Worm (Caenorhabditis elegans) whole organism, L2 larva: ENCODE results near the gene cyp-35B1.

ENCODE experiments used
- C34F6.9 ChIP-seq: fragments of 150-350 bp; optimal IDR thresholded peaks from 2 replicates; lab custom pipeline; 2014; ENCODE audit warnings: missing biosample characterization, missing genetic modification characterization
- F13H6.1 ChIP-seq: sonication (generic microtip); optimal IDR thresholded peaks from 2 replicates; lab custom pipeline; 2016; ENCODE audit warnings: missing genetic modification characterization, missing compliant biosample characterization
- Y55F3AM.14 ChIP-seq: fragments of 200-800 bp; sonication (Bioruptor generic); optimal IDR thresholded peaks from 2 replicates; lab custom pipeline; 2018; ENCODE audit warnings: mild to moderate bottlenecking, missing genetic modification characterization, missing compliant biosample characterization
- aly-2 ChIP-seq: fragments of 150-350 bp; optimal IDR thresholded peaks from 2 replicates; lab custom pipeline; 2014; ENCODE audit warnings: missing biosample characterization, missing genetic modification characterization
- ama-1 ChIP-seq: fragments of 150-350 bp; optimal IDR thresholded peaks from 2 replicates; lab custom pipeline; 2018; ENCODE audit warnings: inconsistent platforms
- blmp-1 ChIP-seq: sonication (generic microtip); optimal IDR thresholded peaks from 2 replicates; lab custom pipeline; 2017; ENCODE audit warnings: missing genetic modification characterization, mild to moderate bottlenecking, missing compliant biosample characterization, antibody characterized with exemption, moderate library complexity; ENCODE audit not compliant: insufficient read depth
- ceh-16 ChIP-seq: fragments of 150-350 bp; optimal IDR thresholded peaks from 2 replicates; lab custom pipeline; 2014; ENCODE audit warnings: missing biosample characterization, missing genetic modification characterization
- ceh-82 ChIP-seq: fragments of 150-350 bp; optimal IDR thresholded peaks from 2 replicates; lab custom pipeline; 2014; ENCODE audit warnings: missing biosample characterization, missing genetic modification characterization
- crh-2 ChIP-seq: sonication (generic microtip); optimal IDR thresholded peaks from 2 replicates; lab custom pipeline; 2017; ENCODE audit warnings: missing biosample characterization, missing genetic modification characterization
- elt-1 ChIP-seq: fragments of 150-350 bp; optimal IDR thresholded peaks from 2 replicates; lab custom pipeline; 2014; ENCODE audit warnings: missing biosample characterization, missing genetic modification characterization
- elt-3 ChIP-seq: sonication (generic microtip); optimal IDR thresholded peaks from 2 replicates; lab custom pipeline; 2017; ENCODE audit warnings: missing biosample characterization, missing genetic modification characterization
- fos-1 ChIP-seq: fragments of 150-350 bp; optimal IDR thresholded peaks from 2 replicates; lab custom pipeline; 2014; ENCODE audit warnings: missing biosample characterization, missing genetic modification characterization
- lin-11 ChIP-seq: fragments of 150-350 bp; sonication (generic microtip); optimal IDR thresholded peaks from 2 replicates; lab custom pipeline; 2014; ENCODE audit warnings: missing biosample characterization, missing genetic modification characterization, inconsistent platforms, mixed read lengths
- lin-39 ChIP-seq: fragments of 150-350 bp; optimal IDR thresholded peaks from 2 replicates; lab custom pipeline; 2014; ENCODE audit warnings: missing biosample characterization, missing genetic modification reagents, missing genetic modification characterization
- lsy-2 ChIP-seq, 2 experiments: fragments of 150-350 bp in 1 of 2; sonication (generic microtip) in 1 of 2; optimal IDR thresholded peaks; 2 replicates each; lab custom pipeline; 2014 to 2017; ENCODE audit warnings: missing biosample characterization in 2 of 2, missing genetic modification characterization in 2 of 2
- mab-5 ChIP-seq: fragments of 150-350 bp; optimal IDR thresholded peaks from 2 replicates; lab custom pipeline; 2014; ENCODE audit warnings: missing biosample characterization, missing genetic modification characterization
- mbf-1 ChIP-seq: sonication (generic microtip); optimal IDR thresholded peaks from 2 replicates; lab custom pipeline; 2017; ENCODE audit warnings: missing biosample characterization, missing genetic modification characterization
- nhr-10 ChIP-seq: sonication (generic microtip); optimal IDR thresholded peaks from 2 replicates; lab custom pipeline; 2017; ENCODE audit warnings: missing biosample characterization, missing genetic modification characterization
- nhr-12 ChIP-seq: fragments of 150-350 bp; optimal IDR thresholded peaks from 2 replicates; lab custom pipeline; 2014; ENCODE audit warnings: missing biosample characterization, missing genetic modification characterization
- nhr-129 ChIP-seq: fragments of 150-350 bp; optimal IDR thresholded peaks from 2 replicates; lab custom pipeline; 2014; ENCODE audit warnings: missing biosample characterization, missing genetic modification characterization
- nhr-21 ChIP-seq: fragments of 150-350 bp; optimal IDR thresholded peaks from 2 replicates; lab custom pipeline; 2014; ENCODE audit warnings: missing biosample characterization, missing genetic modification characterization
- nhr-23 ChIP-seq: fragments of 150-350 bp; optimal IDR thresholded peaks from 2 replicates; lab custom pipeline; 2014; ENCODE audit warnings: missing biosample characterization, missing genetic modification reagents, missing genetic modification characterization
- nhr-237 ChIP-seq: fragments of 150-350 bp; optimal IDR thresholded peaks from 2 replicates; lab custom pipeline; 2014; ENCODE audit warnings: missing biosample characterization, missing genetic modification characterization
- nhr-25 ChIP-seq: fragments of 150-350 bp; sonication (generic microtip); optimal IDR thresholded peaks from 3 replicates; lab custom pipeline; 2014; ENCODE audit warnings: missing biosample characterization, missing genetic modification characterization
- nhr-6 ChIP-seq: fragments of 150-350 bp; optimal IDR thresholded peaks from 2 replicates; lab custom pipeline; 2014; ENCODE audit warnings: missing biosample characterization, missing genetic modification characterization
- nhr-77 ChIP-seq: fragments of 150-350 bp; optimal IDR thresholded peaks from 2 replicates; lab custom pipeline; 2014; ENCODE audit warnings: missing biosample characterization, missing genetic modification characterization
- peb-1 ChIP-seq: fragments of 150-350 bp; optimal IDR thresholded peaks from 2 replicates; lab custom pipeline; 2014; ENCODE audit warnings: missing biosample characterization, missing genetic modification characterization
- sem-4 ChIP-seq: fragments of 150-350 bp; optimal IDR thresholded peaks from 2 replicates; lab custom pipeline; 2014; ENCODE audit warnings: missing biosample characterization, missing genetic modification reagents, missing genetic modification characterization
- skn-1 ChIP-seq: sonication (generic microtip); optimal IDR thresholded peaks from 2 replicates; lab custom pipeline; 2017; ENCODE audit warnings: missing biosample characterization, missing genetic modification characterization
- sma-3 ChIP-seq: sonication (generic microtip); optimal IDR thresholded peaks from 2 replicates; lab custom pipeline; 2016; ENCODE audit warnings: missing genetic modification reagents, missing genetic modification characterization, missing compliant biosample characterization
- snpc-4 ChIP-seq: fragments of 150-350 bp; optimal IDR thresholded peaks from 2 replicates; lab custom pipeline; 2014; ENCODE audit warnings: missing biosample characterization, missing genetic modification characterization
- unc-55 ChIP-seq: fragments of 150-350 bp; sonication (generic microtip); optimal IDR thresholded peaks from 3 replicates; lab custom pipeline; 2014; ENCODE audit warnings: missing biosample characterization, missing genetic modification reagents, missing genetic modification characterization
- unc-62 ChIP-seq: fragments of 150-350 bp; optimal IDR thresholded peaks from 2 replicates; lab custom pipeline; 2014; ENCODE audit warnings: missing biosample characterization, missing genetic modification reagents, missing genetic modification characterization
- zag-1 ChIP-seq: fragments of 150-350 bp; optimal IDR thresholded peaks from 2 replicates; lab custom pipeline; 2014; ENCODE audit warnings: missing biosample characterization, missing genetic modification characterization
- ztf-1 ChIP-seq: fragments of 200-800 bp; sonication (Bioruptor generic); conservative IDR thresholded peaks from 2 replicates; pipeline ENCODE4 v1.3.6; 2022; ENCODE audit warnings: missing genetic modification characterization, missing compliant biosample characterization
- ztf-4 ChIP-seq: fragments of 150-350 bp; optimal IDR thresholded peaks from 2 replicates; lab custom pipeline; 2014; ENCODE audit warnings: missing biosample characterization, missing genetic modification characterization

Gene cyp-35B1

ce11 chrV:3922547-3922946 is 16.3 kb upstream of the cyp-35B1 start:
- TF ChIP-seq F13H6.1 (tag; lab: Kevin White, UChicago) (no peak), nhr-129 (no peak), peb-1 (no peak), ama-1 (lab: Kevin White, UChicago) (no peak), mab-5 (no peak), ceh-16 (tag; lab: Kevin White, UChicago) (no peak), ztf-1 (no peak), aly-2 (tag; lab: Kevin White, UChicago) (no peak), blmp-1 (no peak)

ce11 chrV:3927522-3927921 is 11.3 kb upstream of the cyp-35B1 start:
- TF ChIP-seq sem-4: no peak
- TF ChIP-seq lsy-2 (tag; optimal IDR thresholded peaks at IDR 0.05; lab: Kevin White, UChicago): no peak
- TF ChIP-seq peb-1: no peak
- no peak for TF ChIP-seq ztf-1
- TF ChIP-seq nhr-10 (tag; lab: Kevin White, UChicago): no peak
- TF ChIP-seq nhr-25 (tag; lab: Kevin White, UChicago): no peak
- TF ChIP-seq F13H6.1 (tag; lab: Kevin White, UChicago): no peak
- no peak for TF ChIP-seq nhr-77 (tag; lab: Kevin White, UChicago)

- no peak for TF ChIP-seq sem-4
- no peak for TF ChIP-seq elt-3
- no peak for TF ChIP-seq ceh-82 (tag; lab: Kevin White, UChicago)
- TF ChIP-seq nhr-129: no peak
- TF ChIP-seq snpc-4 (tag; lab: Kevin White, UChicago): no peak
Measured at ce11 chrV:3929099-3929498, 9.7 kb upstream of the cyp-35B1 start, which contains the start of gene srx-64. Gene srx-64 (plus strand): TSS chrV:3929399.

ce11 chrV:3931326-3931725 is 7.5 kb upstream of the cyp-35B1 start, which contains the start of gene srx-63:
Gene srx-63 (plus strand): TSS chrV:3931626.
- TF ChIP-seq crh-2 (tag; lab: Kevin White, UChicago) (no peak), mbf-1 (tag; lab: Kevin White, UChicago) (no peak), nhr-23 (no peak), lsy-2 (tag; optimal IDR thresholded peaks at IDR 0.05; lab: Kevin White, UChicago) (no peak), elt-3 (no peak), sma-3 (GFP tag; lab: Kevin White, UChicago) (no peak), lin-11 (tag; lab: Kevin White, UChicago) (no peak), C34F6.9 (no peak), Y55F3AM.14 (no peak), zag-1 (no peak), nhr-12 (tag; lab: Kevin White, UChicago) (no peak), snpc-4 (tag; lab: Kevin White, UChicago) (no peak), elt-1 (no peak), nhr-10 (tag; lab: Kevin White, UChicago) (no peak), unc-62 (no peak), nhr-21 (tag; lab: Kevin White, UChicago) (no peak), skn-1 (no peak), lin-39 (tag; lab: Kevin White, UChicago) (no peak)
- TF ChIP-seq, all 48 proteins: peak for 0

ce11 chrV:3935892-3936478 is 2.8 kb upstream of the cyp-35B1 start, which contains the start of gene cyp-35A5:
Gene cyp-35A5 (plus strand): TSS chrV:3936326.
- TF ChIP-seq nhr-6 (tag; lab: Kevin White, UChicago) (no peak), fos-1 (tag; lab: Kevin White, UChicago) (peak; percentile 7)

ce11 chrV:3941860-3942259 is 3.0 kb downstream of the cyp-35B1 start, which contains the start of gene cyp-35B2:
Gene cyp-35B2 (plus strand): TSS chrV:3942160.
- TF ChIP-seq nhr-21 (tag; lab: Kevin White, UChicago): no peak
- TF ChIP-seq nhr-25 (tag; lab: Kevin White, UChicago): no peak
- no peak for TF ChIP-seq ama-1 (lab: Kevin White, UChicago)
- TF ChIP-seq mbf-1 (tag; lab: Kevin White, UChicago): no peak
- no peak for TF ChIP-seq crh-2 (tag; lab: Kevin White, UChicago)
- TF ChIP-seq fos-1 (tag; lab: Kevin White, UChicago): no peak
- no peak for TF ChIP-seq ceh-82 (tag; lab: Kevin White, UChicago)
- TF ChIP-seq unc-55 (GFP tag; lab: Kevin White, UChicago): no peak
- TF ChIP-seq nhr-129: no peak
- no peak for TF ChIP-seq nhr-237
- TF ChIP-seq F13H6.1 (tag; lab: Kevin White, UChicago): no peak
- TF ChIP-seq elt-1: no peak
- no peak for TF ChIP-seq ztf-4 (tag; lab: Kevin White, UChicago)
- no peak for TF ChIP-seq zag-1
